Fruit fly (Drosophila melanogaster) whole organism, embryonic: ENCODE results near the gene Vha16-3.

Experiments
- Aef1 ChIP-seq: fragments of 200-800 bp; sonication (Bioruptor generic); IDR thresholded peaks from 3 replicates; pipeline ENCODE4 v1.3.6; 2022; ENCODE audit warnings: missing biosample characterization, missing genetic modification characterization
- Atf6 ChIP-seq: fragments of 200-800 bp; sonication (Bioruptor generic); IDR thresholded peaks from 2 replicates; pipeline ENCODE4 v1.3.6; 2022; ENCODE audit warnings: missing biosample characterization, missing genetic modification characterization
- Bteb2 ChIP-seq: fragments of 200-800 bp; sonication (Bioruptor generic); optimal IDR thresholded peaks from 2 replicates; lab custom pipeline; 2016; ENCODE audit warnings: missing biosample characterization, missing genetic modification characterization
- CG10431 ChIP-seq: fragments of 200-800 bp; sonication (Bioruptor generic); optimal IDR thresholded peaks from 3 replicates; lab custom pipeline; 2018; ENCODE audit warnings: missing biosample characterization, mild to moderate bottlenecking, missing genetic modification characterization
- CG11560 ChIP-seq: fragments of 200-800 bp; sonication (Bioruptor generic); IDR thresholded peaks from 3 replicates; pipeline ENCODE4 v1.3.6; 2022; ENCODE audit warnings: missing biosample characterization, missing genetic modification characterization
- CG12219 ChIP-seq: fragments of 200-800 bp; sonication (Bioruptor generic); optimal IDR thresholded peaks from 3 replicates; lab custom pipeline; 2018; ENCODE audit warnings: missing biosample characterization, mild to moderate bottlenecking, missing genetic modification characterization
- CG15269 ChIP-seq: fragments of 200-800 bp; sonication (Bioruptor generic); optimal IDR thresholded peaks from 2 replicates; lab custom pipeline; 2018; ENCODE audit warnings: missing biosample characterization, mild to moderate bottlenecking, missing genetic modification characterization, moderate library complexity
- CG15696 ChIP-seq: fragments of 200-800 bp; sonication (Bioruptor generic); optimal IDR thresholded peaks from 2 replicates; lab custom pipeline; 2019; ENCODE audit warnings: missing biosample characterization, mild to moderate bottlenecking, missing genetic modification characterization, moderate library complexity
- CG18476 ChIP-seq: fragments of 200-800 bp; sonication (Bioruptor generic); optimal IDR thresholded peaks from 2 replicates; lab custom pipeline; 2016; ENCODE audit warnings: missing biosample characterization, mild to moderate bottlenecking, missing genetic modification characterization
- CG31441 ChIP-seq: fragments of 200-800 bp; sonication (Bioruptor generic); IDR thresholded peaks from 2 replicates; pipeline ENCODE4 v1.3.6; 2022; ENCODE audit warnings: missing biosample characterization, missing genetic modification characterization
- CG6791 ChIP-seq: fragments of 200-800 bp; sonication (Bioruptor generic); IDR thresholded peaks from 3 replicates; pipeline ENCODE4 v1.3.6; 2022; ENCODE audit warnings: missing biosample characterization, missing genetic modification characterization; ENCODE audit not compliant: partially characterized antibody
- CG7745 ChIP-seq: fragments of 200-800 bp; sonication (Bioruptor generic); optimal IDR thresholded peaks from 2 replicates; lab custom pipeline; 2018; ENCODE audit warnings: missing biosample characterization, mild to moderate bottlenecking, missing genetic modification characterization, moderate library complexity
- CG8089 ChIP-seq: fragments of 200-800 bp; sonication (Bioruptor generic); optimal IDR thresholded peaks from 3 replicates; lab custom pipeline; 2016; ENCODE audit warnings: missing biosample characterization, missing genetic modification characterization
- CHES-1-like ChIP-seq: fragments of 200-800 bp; sonication (Bioruptor generic); optimal IDR thresholded peaks from 2 replicates; lab custom pipeline; 2016; ENCODE audit warnings: missing biosample characterization, missing genetic modification characterization
- CTCF ChIP-seq: fragments of 200-800 bp; sonication (Bioruptor generic); optimal IDR thresholded peaks from 2 replicates; lab custom pipeline; 2017; ENCODE audit warnings: missing biosample characterization, mild to moderate bottlenecking, missing genetic modification characterization, moderate library complexity
- Chrac-16 ChIP-seq: fragments of 200-800 bp; sonication (Bioruptor generic); optimal IDR thresholded peaks from 3 replicates; lab custom pipeline; 2016; ENCODE audit warnings: missing biosample characterization, missing genetic modification characterization
- CrebB ChIP-seq: fragments of 200-800 bp; sonication (Bioruptor generic); optimal IDR thresholded peaks from 3 replicates; lab custom pipeline; 2018; ENCODE audit warnings: missing biosample characterization, mild to moderate bottlenecking, missing genetic modification characterization
- Dek ChIP-seq: fragments of 200-800 bp; sonication (Bioruptor generic); optimal IDR thresholded peaks from 3 replicates; lab custom pipeline; 2019; ENCODE audit warnings: missing biosample characterization, mild to moderate bottlenecking, missing genetic modification characterization, moderate library complexity
- HmgD ChIP-seq: fragments of 200-800 bp; sonication (Bioruptor generic); optimal IDR thresholded peaks from 3 replicates; lab custom pipeline; 2016; ENCODE audit warnings: missing biosample characterization, missing genetic modification characterization
- Lim3 ChIP-seq: fragments of 200-800 bp; sonication (Bioruptor generic); IDR thresholded peaks from 2 replicates; pipeline ENCODE4 v1.3.6; 2022; ENCODE audit warnings: missing biosample characterization, missing genetic modification characterization
- MESR4 ChIP-seq: fragments of 200-800 bp; sonication (Bioruptor generic); optimal IDR thresholded peaks from 2 replicates; lab custom pipeline; 2018; ENCODE audit warnings: missing biosample characterization, mild to moderate bottlenecking, missing genetic modification characterization, moderate library complexity
- NK7.1 ChIP-seq: fragments of 200-800 bp; sonication (Bioruptor generic); optimal IDR thresholded peaks from 3 replicates; lab custom pipeline; 2016; ENCODE audit warnings: missing biosample characterization, missing genetic modification characterization
- Opbp ChIP-seq: fragments of 200-800 bp; sonication (Bioruptor generic); IDR thresholded peaks from 3 replicates; pipeline ENCODE4 v1.3.6; 2022; ENCODE audit warnings: missing biosample characterization, missing genetic modification characterization; ENCODE audit not compliant: partially characterized antibody
- Optix ChIP-seq: fragments of 200-800 bp; sonication (Bioruptor generic); IDR thresholded peaks from 3 replicates; pipeline ENCODE4 v1.3.6; 2022; ENCODE audit warnings: missing biosample characterization, missing genetic modification characterization
- Rfx ChIP-seq: fragments of 200-800 bp; sonication (Bioruptor generic); IDR thresholded peaks from 2 replicates; pipeline ENCODE4 v1.3.6; 2022; ENCODE audit warnings: missing biosample characterization, missing genetic modification characterization
- ash1 ChIP-seq: fragments of 200-800 bp; sonication (Bioruptor generic); optimal IDR thresholded peaks from 2 replicates; lab custom pipeline; 2018; ENCODE audit warnings: missing biosample characterization, mild to moderate bottlenecking, missing genetic modification characterization
- bcd ChIP-seq: fragments of 200-800 bp; sonication (Bioruptor generic); optimal IDR thresholded peaks from 2 replicates; lab custom pipeline; 2017; ENCODE audit warnings: missing biosample characterization, mild to moderate bottlenecking, missing genetic modification characterization
- bigmax ChIP-seq: fragments of 200-800 bp; sonication (Bioruptor generic); optimal IDR thresholded peaks from 2 replicates; lab custom pipeline; 2018; ENCODE audit warnings: missing biosample characterization, mild to moderate bottlenecking, missing genetic modification characterization
- btn ChIP-seq: fragments of 200-800 bp; sonication (Bioruptor generic); optimal IDR thresholded peaks from 2 replicates; lab custom pipeline; 2016; ENCODE audit warnings: missing biosample characterization, missing genetic modification characterization
- ci ChIP-seq: fragments of 200-800 bp; sonication (Bioruptor generic); IDR thresholded peaks from 3 replicates; pipeline ENCODE4 v1.3.6; 2022; ENCODE audit warnings: missing biosample characterization, missing genetic modification characterization
- croc ChIP-seq: fragments of 200-800 bp; sonication (Bioruptor generic); conservative IDR thresholded peaks from 3 replicates; pipeline ENCODE4 v1.3.6; 2022; ENCODE audit warnings: missing biosample characterization, missing genetic modification characterization
- crp ChIP-seq, 2 experiments: fragments of 200-800 bp; sonication (Bioruptor generic); optimal IDR thresholded peaks; 2 replicates in 1 of 2; 3 replicates in 1 of 2; lab custom pipeline; 2017; ENCODE audit warnings: missing biosample characterization in 2 of 2, missing genetic modification characterization in 2 of 2, mild to moderate bottlenecking in 1 of 2, moderate library complexity in 1 of 2
- danr ChIP-seq: fragments of 200-800 bp; sonication (Bioruptor generic); IDR thresholded peaks from 2 replicates; pipeline ENCODE4 v1.3.6; 2022; ENCODE audit warnings: missing biosample characterization, missing genetic modification characterization
- esg ChIP-seq: fragments of 200-800 bp; sonication (Bioruptor generic); conservative IDR thresholded peaks from 2 replicates; pipeline ENCODE4 v1.3.6; 2022; ENCODE audit warnings: missing biosample characterization, missing genetic modification characterization
- fd64A ChIP-seq: fragments of 200-800 bp; sonication (Bioruptor generic); optimal IDR thresholded peaks from 3 replicates; lab custom pipeline; 2018; ENCODE audit warnings: missing biosample characterization, mild to moderate bottlenecking, missing genetic modification characterization
- gsb ChIP-seq: fragments of 200-800 bp; sonication (Bioruptor generic); IDR thresholded peaks from 2 replicates; pipeline ENCODE4 v1.3.6; 2022; ENCODE audit warnings: missing biosample characterization, missing genetic modification characterization
- kah ChIP-seq: fragments of 200-800 bp; sonication (Bioruptor generic); optimal IDR thresholded peaks from 2 replicates; lab custom pipeline; 2018; ENCODE audit warnings: missing biosample characterization, mild to moderate bottlenecking, missing genetic modification characterization
- kay ChIP-seq: fragments of 200-800 bp; sonication (Bioruptor generic); optimal IDR thresholded peaks from 2 replicates; lab custom pipeline; 2016; ENCODE audit warnings: missing biosample characterization, missing genetic modification characterization
- lbe ChIP-seq: fragments of 200-800 bp; sonication (Bioruptor generic); optimal IDR thresholded peaks from 2 replicates; lab custom pipeline; 2016; ENCODE audit warnings: missing biosample characterization, mild to moderate bottlenecking, missing genetic modification characterization
- maf-S ChIP-seq: fragments of 200-800 bp; sonication (Bioruptor generic); optimal IDR thresholded peaks from 2 replicates; lab custom pipeline; 2016; ENCODE audit warnings: missing biosample characterization, missing genetic modification characterization
- mam ChIP-seq: fragments of 200-800 bp; sonication (Bioruptor generic); optimal IDR thresholded peaks from 3 replicates; lab custom pipeline; 2016; ENCODE audit warnings: missing biosample characterization, missing genetic modification characterization
- prd ChIP-seq, 3 experiments: fragments of >200 bp in 2 of 3; fragments of 200-800 bp in 1 of 3; sonication (Bioruptor generic) in 1 of 3; optimal IDR thresholded peaks in 2 of 3; IDR thresholded peaks in 1 of 3; 2 replicates in 2 of 3; 3 replicates in 1 of 3; pipeline versions ENCODE4 v1.3.6 to Lab custom; 2017 to 2022; ENCODE audit warnings: missing biosample characterization in 1 of 3, missing genetic modification characterization in 1 of 3
- pros ChIP-seq: fragments of 200-800 bp; sonication (Bioruptor generic); optimal IDR thresholded peaks from 3 replicates; lab custom pipeline; 2019; ENCODE audit warnings: missing biosample characterization, mild to moderate bottlenecking, missing genetic modification characterization, moderate library complexity
- psq ChIP-seq: fragments of 200-800 bp; sonication (Bioruptor generic); optimal IDR thresholded peaks from 2 replicates; lab custom pipeline; 2017; ENCODE audit warnings: missing biosample characterization, missing genetic modification characterization
- pzg ChIP-seq: fragments of 200-800 bp; sonication (Bioruptor generic); optimal IDR thresholded peaks from 3 replicates; lab custom pipeline; 2018; ENCODE audit warnings: missing biosample characterization, mild to moderate bottlenecking, missing genetic modification characterization, moderate library complexity
- sens ChIP-seq: fragments of 200-800 bp; sonication (Bioruptor generic); peaks from one replicate; lab custom pipeline; 2016; ENCODE audit warnings: missing biosample characterization, missing genetic modification characterization
- seq ChIP-seq: fragments of 200-800 bp; sonication (Bioruptor generic); IDR thresholded peaks from 2 replicates; pipeline ENCODE4 v1.3.6; 2022; ENCODE audit warnings: missing biosample characterization, missing genetic modification characterization
- slbo ChIP-seq: fragments of 200-800 bp; sonication (Bioruptor generic); IDR thresholded peaks from 2 replicates; pipeline ENCODE4 v1.3.6; 2022; ENCODE audit warnings: missing biosample characterization, missing genetic modification characterization
- tio ChIP-seq: fragments of 200-800 bp; sonication (Bioruptor generic); optimal IDR thresholded peaks from 2 replicates; lab custom pipeline; 2017; ENCODE audit warnings: missing biosample characterization, missing genetic modification characterization, inconsistent platforms
- tx ChIP-seq: fragments of 200-800 bp; sonication (Bioruptor generic); optimal IDR thresholded peaks from 2 replicates; lab custom pipeline; 2016; ENCODE audit warnings: missing biosample characterization, missing genetic modification characterization
- wek ChIP-seq: fragments of 200-800 bp; sonication (Bioruptor generic); optimal IDR thresholded peaks from 3 replicates; lab custom pipeline; 2018; ENCODE audit warnings: missing biosample characterization, mild to moderate bottlenecking, missing genetic modification characterization, moderate library complexity

Gene Vha16-3

DNA sequence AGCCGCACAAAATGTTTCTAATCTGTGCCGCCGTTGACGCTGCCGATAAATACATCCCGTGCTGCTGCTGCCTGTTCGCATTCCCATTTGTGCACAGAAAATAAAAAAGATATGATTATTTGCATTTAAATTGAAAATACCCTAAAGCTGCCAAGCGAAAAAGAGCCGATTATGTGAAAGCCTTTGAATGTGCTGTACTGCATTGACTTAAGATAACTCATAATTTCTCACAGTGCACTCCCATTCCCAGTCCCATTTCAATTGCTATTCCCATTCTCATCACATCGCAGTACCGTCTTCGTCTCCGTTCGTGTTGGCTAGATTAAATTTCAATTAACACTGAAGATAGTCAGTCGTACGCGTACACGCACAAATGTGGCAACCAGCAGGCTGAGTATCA lies 24.2 kb upstream of the Vha16-3 start (continued):
- TF ChIP-seq HmgD = no peak
- TF ChIP-seq btn (GFP tag; lab: Kevin White, UChicago) = peak; percentile 22
- peak; percentile 54 for TF ChIP-seq tio
- no peak for TF ChIP-seq CG18476 (GFP tag; lab: Kevin White, UChicago)
- TF ChIP-seq CrebB (tag; lab: Kevin White, UChicago) = no peak
- no peak for TF ChIP-seq MESR4
- peak; percentile 76 for TF ChIP-seq Optix
- no peak for TF ChIP-seq ash1
- TF ChIP-seq CG6791 (GFP tag; lab: Robert Waterston, UW) = no peak
- TF ChIP-seq tx = peak; percentile 16
- TF ChIP-seq CG7745 = no peak
- TF ChIP-seq Dek (tag; lab: Kevin White, UChicago) = no peak
- no peak for TF ChIP-seq lbe (GFP tag; lab: Kevin White, UChicago)
- peak; percentile 33 for TF ChIP-seq CHES-1-like (GFP tag; lab: Kevin White, UChicago)
- TF ChIP-seq CG15696 (tag; lab: Kevin White, UChicago) = no peak
- no peak for TF ChIP-seq CTCF (GFP tag; lab: Kevin White, UChicago)
- TF ChIP-seq kay (GFP tag; lab: Kevin White, UChicago) = no peak
- TF ChIP-seq Aef1 (GFP tag; lab: Robert Waterston, UW) = peak; percentile 24; the same call in 1 of the 3 replicates
- TF ChIP-seq danr = no peak
- peak; percentile 47 for TF ChIP-seq bcd
- TF ChIP-seq psq = no peak
- peak; percentile 21 for TF ChIP-seq CG8089 (GFP tag; lab: Kevin White, UChicago)
- peak; percentile 67 for TF ChIP-seq esg (GFP tag; lab: Robert Waterston, UW)
- no peak for TF ChIP-seq fd64A (GFP tag; lab: Kevin White, UChicago)
- no peak for TF ChIP-seq maf-S (GFP tag; lab: Kevin White, UChicago)
- TF ChIP-seq NK7.1 = no peak
- no peak for TF ChIP-seq Bteb2 (GFP tag; lab: Kevin White, UChicago)
- peak; percentile 89 for TF ChIP-seq ci
- TF ChIP-seq crp (GFP tag; optimal IDR thresholded peaks at IDR 0.05; lab: Kevin White, UChicago) = no peak
- TF ChIP-seq Opbp (GFP tag; lab: Robert Waterston, UW) = no peak
- TF ChIP-seq CG31441 (GFP tag; lab: Robert Waterston, UW) = peak; percentile 51; the same call in 1 of the 2 replicates
- TF ChIP-seq Chrac-16 (GFP tag; lab: Kevin White, UChicago) = peak; percentile 39
- TF ChIP-seq CG15269 (tag; lab: Kevin White, UChicago) = peak; percentile 40
- TF ChIP-seq Rfx (GFP tag; lab: Robert Waterston, UW) = peak; percentile 69
- no peak for TF ChIP-seq pzg (GFP tag; lab: Kevin White, UChicago)
- TF ChIP-seq wek = no peak
- 0 out of 2 replicates have a peak, but pooled peaks have one; percentile 29 for TF ChIP-seq seq (GFP tag; lab: Robert Waterston, UW)
- TF ChIP-seq prd (optimal IDR thresholded peaks at IDR 0.05; lab: Kevin White, UChicago) = no peak
- TF ChIP-seq prd (GFP tag; IDR thresholded peaks at IDR 0.05; lab: Robert Waterston, UW) = peak; percentile 81
- peak; percentile 93 for TF ChIP-seq sens (GFP tag; lab: Kevin White, UChicago)
- TF ChIP-seq bigmax (GFP tag; lab: Kevin White, UChicago) = no peak
- TF ChIP-seq CG11560 (tag; lab: Robert Waterston, UW) = 0 out of 3 replicates have a peak, but pooled peaks have one; percentile 32
- peak; percentile 41; the same call in 2 of the 3 replicates for TF ChIP-seq croc (GFP tag; lab: Robert Waterston, UW)
- no peak for TF ChIP-seq CG10431
- TF ChIP-seq gsb (GFP tag; lab: Robert Waterston, UW) = no peak
- peak; percentile 49 for TF ChIP-seq mam (GFP tag; lab: Kevin White, UChicago)
- TF ChIP-seq slbo = peak; percentile 75
- TF ChIP-seq pros (GFP tag; lab: Kevin White, UChicago) = no peak
- TF ChIP-seq Lim3 (GFP tag; lab: Robert Waterston, UW) = peak; percentile 21; the same call in 1 of the 2 replicates
- no peak for TF ChIP-seq CG12219 (GFP tag; lab: Kevin White, UChicago)
- TF ChIP-seq Atf6 = peak; percentile 65; the same call in 1 of the 2 replicates
- TF ChIP-seq kah = no peak
